Fruit fly (Drosophila melanogaster) whole organism, embryonic: ENCODE results near the gene CkIIalpha-i3.

Experiments
- Asciz ChIP-seq: fragments of 200-800 bp; sonication (Bioruptor generic); optimal IDR thresholded peaks from 2 replicates; lab custom pipeline; 2017; ENCODE audit warnings: missing biosample characterization, mild to moderate bottlenecking, missing genetic modification characterization, missing genetic modification reagents
- Atf3 ChIP-seq: fragments of 200-800 bp; sonication (Bioruptor generic); optimal IDR thresholded peaks from 3 replicates; lab custom pipeline; 2016; ENCODE audit warnings: missing biosample characterization, missing genetic modification characterization
- Bteb2 ChIP-seq: fragments of 200-800 bp; sonication (Bioruptor generic); optimal IDR thresholded peaks from 2 replicates; lab custom pipeline; 2016; ENCODE audit warnings: missing biosample characterization, missing genetic modification characterization
- CG11085 ChIP-seq: fragments of 200-800 bp; sonication (Bioruptor generic); IDR thresholded peaks from 2 replicates; pipeline ENCODE4 v1.3.6; 2022; ENCODE audit warnings: missing biosample characterization, missing genetic modification characterization
- CG11504 ChIP-seq: fragments of 200-800 bp; sonication (Bioruptor generic); optimal IDR thresholded peaks from 3 replicates; lab custom pipeline; 2019; ENCODE audit warnings: missing biosample characterization, mild to moderate bottlenecking, missing genetic modification characterization, moderate library complexity
- CG12104 ChIP-seq: fragments of 200-800 bp; sonication (Bioruptor generic); optimal IDR thresholded peaks from 3 replicates; lab custom pipeline; 2016; ENCODE audit warnings: missing biosample characterization, missing genetic modification characterization
- CG12155 ChIP-seq: fragments of 200-800 bp; sonication (Bioruptor generic); optimal IDR thresholded peaks from 3 replicates; lab custom pipeline; 2016; ENCODE audit warnings: missing biosample characterization, missing genetic modification characterization
- CG12391 ChIP-seq: fragments of 200-800 bp; sonication (Bioruptor generic); optimal IDR thresholded peaks from 3 replicates; lab custom pipeline; 2018; ENCODE audit warnings: missing biosample characterization, mild to moderate bottlenecking, missing genetic modification characterization, moderate library complexity
- CG12942 ChIP-seq: fragments of 200-800 bp; sonication (Bioruptor generic); optimal IDR thresholded peaks from 3 replicates; lab custom pipeline; 2016; ENCODE audit warnings: missing biosample characterization, missing genetic modification characterization
- CG14014 ChIP-seq: fragments of 200-800 bp; sonication (Bioruptor generic); IDR thresholded peaks from 2 replicates; pipeline ENCODE4 v1.3.6; 2022; ENCODE audit warnings: missing biosample characterization, missing genetic modification characterization
- CG14441 ChIP-seq: fragments of 200-800 bp; sonication (Bioruptor generic); IDR thresholded peaks from 2 replicates; pipeline ENCODE4 v1.3.6; 2022; ENCODE audit warnings: missing biosample characterization, missing genetic modification characterization
- CG14667 ChIP-seq: fragments of 200-800 bp; sonication (Bioruptor generic); IDR thresholded peaks from 2 replicates; pipeline ENCODE4 v1.3.6; 2022; ENCODE audit warnings: missing biosample characterization, missing genetic modification characterization
- CG15696 ChIP-seq: fragments of 200-800 bp; sonication (Bioruptor generic); optimal IDR thresholded peaks from 2 replicates; lab custom pipeline; 2019; ENCODE audit warnings: missing biosample characterization, mild to moderate bottlenecking, missing genetic modification characterization, moderate library complexity
- CG16815 ChIP-seq: fragments of 200-800 bp; sonication (Bioruptor generic); optimal IDR thresholded peaks from 3 replicates; lab custom pipeline; 2017; ENCODE audit warnings: missing biosample characterization, mild to moderate bottlenecking, missing genetic modification characterization
- CG17612 ChIP-seq: fragments of 200-800 bp; sonication (Bioruptor generic); IDR thresholded peaks from 2 replicates; pipeline ENCODE4 v1.3.6; 2022; ENCODE audit warnings: missing biosample characterization, missing genetic modification characterization
- CG17802 ChIP-seq: fragments of 200-800 bp; sonication (Bioruptor generic); optimal IDR thresholded peaks from 2 replicates; lab custom pipeline; 2018; ENCODE audit warnings: missing biosample characterization, mild to moderate bottlenecking, missing genetic modification characterization, moderate library complexity
- CG1832 ChIP-seq: fragments of 200-800 bp; sonication (Bioruptor generic); optimal IDR thresholded peaks from 2 replicates; lab custom pipeline; 2017; ENCODE audit warnings: missing biosample characterization, mild to moderate bottlenecking, missing genetic modification characterization, inconsistent platforms
- CG2129 ChIP-seq: fragments of 200-800 bp; sonication (Bioruptor generic); IDR thresholded peaks from 2 replicates; pipeline ENCODE4 v1.3.6; 2022; ENCODE audit warnings: missing biosample characterization, missing genetic modification characterization; ENCODE audit not compliant: partially characterized antibody
- CG2202 ChIP-seq: fragments of 200-800 bp; sonication (Bioruptor generic); optimal IDR thresholded peaks from 2 replicates; lab custom pipeline; 2018; ENCODE audit warnings: missing biosample characterization, mild to moderate bottlenecking, missing genetic modification characterization
- CG34422 ChIP-seq: fragments of 200-800 bp; sonication (Bioruptor generic); IDR thresholded peaks from 3 replicates; pipeline ENCODE4 v1.3.6; 2022; ENCODE audit warnings: missing biosample characterization, missing genetic modification characterization
- CG4282 ChIP-seq: fragments of 200-800 bp; sonication (Bioruptor generic); optimal IDR thresholded peaks from 2 replicates; lab custom pipeline; 2016; ENCODE audit warnings: missing biosample characterization, missing genetic modification characterization
- CG6272 ChIP-seq: fragments of 200-800 bp; sonication (Bioruptor generic); IDR thresholded peaks from 2 replicates; pipeline ENCODE4 v1.3.6; 2022; ENCODE audit warnings: missing biosample characterization, missing genetic modification characterization
- CG8089 ChIP-seq: fragments of 200-800 bp; sonication (Bioruptor generic); optimal IDR thresholded peaks from 3 replicates; lab custom pipeline; 2016; ENCODE audit warnings: missing biosample characterization, missing genetic modification characterization
- CoRest ChIP-seq: fragments of 200-800 bp; sonication (Bioruptor generic); optimal IDR thresholded peaks from 3 replicates; lab custom pipeline; 2018; ENCODE audit warnings: missing biosample characterization, mild to moderate bottlenecking, missing genetic modification characterization, moderate library complexity
- Dek ChIP-seq: fragments of 200-800 bp; sonication (Bioruptor generic); optimal IDR thresholded peaks from 3 replicates; lab custom pipeline; 2019; ENCODE audit warnings: missing biosample characterization, mild to moderate bottlenecking, missing genetic modification characterization, moderate library complexity
- Dip2 ChIP-seq: fragments of 200-800 bp; sonication (Bioruptor generic); IDR thresholded peaks from 2 replicates; pipeline ENCODE4 v1.3.6; 2022; ENCODE audit warnings: missing biosample characterization, missing genetic modification characterization
- Drgx ChIP-seq: fragments of 200-800 bp; sonication (Bioruptor generic); IDR thresholded peaks from 2 replicates; pipeline ENCODE4 v1.3.6; 2022; ENCODE audit warnings: missing biosample characterization, missing genetic modification characterization
- ERR ChIP-seq: fragments of 200-800 bp; sonication (Bioruptor generic); optimal IDR thresholded peaks from 2 replicates; lab custom pipeline; 2016; ENCODE audit warnings: missing biosample characterization, missing genetic modification characterization
- GATAe ChIP-seq: fragments of 200-800 bp; sonication (Bioruptor generic); conservative IDR thresholded peaks from 2 replicates; pipeline ENCODE4 v1.3.6; 2022; ENCODE audit warnings: missing biosample characterization, missing genetic modification characterization
- Hmr ChIP-seq: fragments of 200-800 bp; sonication (Bioruptor generic); optimal IDR thresholded peaks from 3 replicates; lab custom pipeline; 2017; ENCODE audit warnings: mild to moderate bottlenecking, missing biosample characterization, missing genetic modification reagents, missing genetic modification characterization
- Med ChIP-seq: fragments of 200-800 bp; sonication (Bioruptor generic); peaks from one replicate; lab custom pipeline; 2016; ENCODE audit warnings: missing biosample characterization, missing genetic modification characterization, mild to moderate bottlenecking, inconsistent platforms, moderate library complexity
- chm ChIP-seq: fragments of 200-800 bp; sonication (Bioruptor generic); IDR thresholded peaks from 2 replicates; pipeline ENCODE4 v1.3.6; 2022; ENCODE audit warnings: missing biosample characterization, missing genetic modification characterization
- ci ChIP-seq: fragments of 200-800 bp; sonication (Bioruptor generic); IDR thresholded peaks from 3 replicates; pipeline ENCODE4 v1.3.6; 2022; ENCODE audit warnings: missing biosample characterization, missing genetic modification characterization
- crc ChIP-seq: fragments of 200-800 bp; sonication (Bioruptor generic); optimal IDR thresholded peaks from 2 replicates; lab custom pipeline; 2016; ENCODE audit warnings: missing biosample characterization, missing genetic modification characterization
- cwo ChIP-seq: fragments of 200-800 bp; sonication (Bioruptor generic); optimal IDR thresholded peaks from 3 replicates; lab custom pipeline; 2017; ENCODE audit warnings: missing biosample characterization, missing genetic modification characterization, mild to moderate bottlenecking, moderate library complexity, missing genetic modification reagents
- danr ChIP-seq: fragments of 200-800 bp; sonication (Bioruptor generic); IDR thresholded peaks from 2 replicates; pipeline ENCODE4 v1.3.6; 2022; ENCODE audit warnings: missing biosample characterization, missing genetic modification characterization
- ewg ChIP-seq: fragments of 200-800 bp; sonication (Bioruptor generic); optimal IDR thresholded peaks from 3 replicates; lab custom pipeline; 2017; ENCODE audit warnings: mild to moderate bottlenecking, missing biosample characterization, missing genetic modification reagents, missing genetic modification characterization
- fd102C ChIP-seq: fragments of 200-800 bp; sonication (Bioruptor generic); optimal IDR thresholded peaks from 2 replicates; lab custom pipeline; 2018; ENCODE audit warnings: missing biosample characterization, mild to moderate bottlenecking, missing genetic modification characterization, moderate library complexity
- ftz-f1 ChIP-seq: fragments of 200-800 bp; sonication (Bioruptor generic); optimal IDR thresholded peaks from 2 replicates; lab custom pipeline; 2016; ENCODE audit warnings: missing biosample characterization, missing genetic modification characterization
- h ChIP-seq: fragments of >200 bp; optimal IDR thresholded peaks from 2 replicates; lab custom pipeline; 2017
- hb ChIP-seq: fragments of 200-800 bp; sonication (Bioruptor generic); IDR thresholded peaks from 3 replicates; pipeline ENCODE4 v1.3.6; 2022; ENCODE audit warnings: missing biosample characterization, missing genetic modification characterization; ENCODE audit not compliant: partially characterized antibody
- hbn ChIP-seq: fragments of 200-800 bp; sonication (Bioruptor generic); IDR thresholded peaks from 2 replicates; pipeline ENCODE4 v1.3.6; 2022; ENCODE audit warnings: missing biosample characterization, missing genetic modification characterization; ENCODE audit not compliant: partially characterized antibody
- her ChIP-seq: fragments of 200-800 bp; sonication (Bioruptor generic); optimal IDR thresholded peaks from 2 replicates; lab custom pipeline; 2016; ENCODE audit warnings: missing biosample characterization, missing genetic modification characterization
- jigr1 ChIP-seq: fragments of 200-800 bp; sonication (Bioruptor generic); IDR thresholded peaks from 3 replicates; pipeline ENCODE4 v1.3.6; 2022; ENCODE audit warnings: missing biosample characterization, missing genetic modification characterization
- schlank ChIP-seq: fragments of 200-800 bp; sonication (Bioruptor generic); optimal IDR thresholded peaks from 2 replicates; lab custom pipeline; 2018; ENCODE audit warnings: missing biosample characterization, mild to moderate bottlenecking, missing genetic modification characterization
- sim ChIP-seq: fragments of 200-800 bp; sonication (Bioruptor generic); IDR thresholded peaks from 2 replicates; pipeline ENCODE4 v1.3.6; 2022; ENCODE audit warnings: missing biosample characterization, missing genetic modification characterization
- tin ChIP-seq: fragments of 200-800 bp; sonication (Bioruptor generic); optimal IDR thresholded peaks from 3 replicates; lab custom pipeline; 2016; ENCODE audit warnings: missing biosample characterization, missing genetic modification characterization
- trem ChIP-seq: fragments of 200-800 bp; optimal IDR thresholded peaks from 3 replicates; lab custom pipeline; 2019; ENCODE audit warnings: missing biosample characterization, mild to moderate bottlenecking, missing genetic modification characterization, moderate library complexity
- zen2 ChIP-seq: fragments of 200-800 bp; sonication (Bioruptor generic); IDR thresholded peaks from 3 replicates; pipeline ENCODE4 v1.3.6; 2022; ENCODE audit warnings: missing biosample characterization, missing genetic modification characterization; ENCODE audit not compliant: partially characterized antibody

Gene CkIIalpha-i3

dm6 chr3L:738523-739356, 28.3 kb upstream of the CkIIalpha-i3 start (continued):
- no peak for TF ChIP-seq fd102C (GFP tag; lab: Kevin White, UChicago)
- peak; percentile 1 for TF ChIP-seq CG1832 (GFP tag; lab: Kevin White, UChicago)
- TF ChIP-seq Bteb2, result peak; percentile 44
- TF ChIP-seq danr (GFP tag; lab: Robert Waterston, UW), result peak; percentile 85
- peak; percentile 83 for TF ChIP-seq CG12104 (GFP tag; lab: Kevin White, UChicago)
- peak; percentile 88 for TF ChIP-seq CG12942 (GFP tag; lab: Kevin White, UChicago)
- peak; percentile 28 for TF ChIP-seq Atf3
- no peak for TF ChIP-seq zen2 (GFP tag; lab: Robert Waterston, UW)
- peak; percentile 76 for TF ChIP-seq CG14441 (GFP tag; lab: Robert Waterston, UW)
- peak; percentile 36; the same call in 1 of the 2 replicates for TF ChIP-seq GATAe (GFP tag; lab: Robert Waterston, UW)
- peak; percentile 94 for TF ChIP-seq CG11504
- no peak for TF ChIP-seq hbn (GFP tag; lab: Robert Waterston, UW)
- peak; percentile 84 for TF ChIP-seq CG16815 (GFP tag; lab: Kevin White, UChicago)
- TF ChIP-seq ftz-f1, result peak; percentile 28
- TF ChIP-seq CG2129 (GFP tag; lab: Robert Waterston, UW), result no peak
- TF ChIP-seq crc (GFP tag; lab: Kevin White, UChicago), result peak; percentile 2
- peak; percentile 95 for TF ChIP-seq CG2202
- peak; percentile 61 for TF ChIP-seq CG17802 (tag; lab: Kevin White, UChicago)
- TF ChIP-seq Asciz (GFP tag; lab: Kevin White, UChicago), result peak; percentile 90
- peak; percentile 94 for TF ChIP-seq CG12391 (tag; lab: Kevin White, UChicago)
- peak; percentile 75 for TF ChIP-seq Dek (tag; lab: Kevin White, UChicago)
- peak; percentile 51 for TF ChIP-seq ERR
- no peak for TF ChIP-seq CG4282 (GFP tag; lab: Kevin White, UChicago)
- TF ChIP-seq CG12155 (GFP tag; lab: Kevin White, UChicago), result peak; percentile 84
- TF ChIP-seq trem, result peak; percentile 92
- TF ChIP-seq ci (GFP tag; lab: Robert Waterston, UW), result peak; percentile 95
- peak; percentile 92 for TF ChIP-seq tin (GFP tag; lab: Kevin White, UChicago)
- no peak for TF ChIP-seq h (lab: Kevin White, UChicago)
- peak; percentile 45 for TF ChIP-seq schlank (tag; lab: Kevin White, UChicago)
- peak; percentile 76 for TF ChIP-seq cwo (GFP tag; lab: Kevin White, UChicago)
- no peak for TF ChIP-seq hb
- TF ChIP-seq CoRest, result peak; percentile 94
- TF ChIP-seq CG15696 (tag; lab: Kevin White, UChicago), result peak; percentile 88
- TF ChIP-seq ewg (GFP tag; lab: Kevin White, UChicago), result peak; percentile 84
- peak; percentile 87 for TF ChIP-seq Med (GFP tag; lab: Kevin White, UChicago)
- TF ChIP-seq CG14667 (GFP tag; lab: Robert Waterston, UW), result peak; percentile 89
- peak; percentile 94 for TF ChIP-seq CG34422
- TF ChIP-seq CG11085 (GFP tag; lab: Robert Waterston, UW), result peak; percentile 76
- peak; percentile 62; the same call in 1 of the 2 replicates for TF ChIP-seq CG17612 (GFP tag; lab: Robert Waterston, UW)
- peak; percentile 70; the same call in 2 of the 3 replicates for TF ChIP-seq jigr1 (GFP tag; lab: Robert Waterston, UW)
- TF ChIP-seq Dip2 (GFP tag; lab: Robert Waterston, UW), result no peak
- TF ChIP-seq CG8089, result peak; percentile 55
- TF ChIP-seq sim, result peak; percentile 93
- TF ChIP-seq CG6272 (GFP tag; lab: Robert Waterston, UW), result peak; percentile 80
- TF ChIP-seq her, result no peak
- TF ChIP-seq chm (GFP tag; lab: Robert Waterston, UW), result peak; percentile 80
- TF ChIP-seq Hmr (GFP tag; lab: Kevin White, UChicago), result peak; percentile 83
- TF ChIP-seq Drgx, result peak; percentile 94
- TF ChIP-seq CG14014, result peak; percentile 87
